Worm (Caenorhabditis elegans) whole organism, late embryonic: ENCODE data around the gene islo-1.

Experiments used
- F13H6.1 ChIP-seq: sonication (generic microtip); optimal IDR thresholded peaks from 2 replicates; lab custom pipeline; 2016; ENCODE audit warnings: missing genetic modification characterization, missing compliant biosample characterization
- ahr-1 ChIP-seq: sonication (generic microtip); optimal IDR thresholded peaks from 2 replicates; lab custom pipeline; 2016; ENCODE audit warnings: missing genetic modification characterization, missing compliant biosample characterization
- ama-1 ChIP-seq: fragments of 150-350 bp; optimal IDR thresholded peaks from 2 replicates; lab custom pipeline; 2014
- ceh-14 ChIP-seq: sonication (generic microtip); optimal IDR thresholded peaks from 2 replicates; lab custom pipeline; 2016; ENCODE audit warnings: missing genotype, missing genetic modification characterization, missing compliant biosample characterization
- ceh-45 ChIP-seq: fragments of 200-800 bp; sonication (Bioruptor generic); IDR thresholded peaks from 2 replicates; pipeline ENCODE4 v1.3.6; 2022; ENCODE audit warnings: missing genetic modification reagents, missing genetic modification characterization, missing compliant biosample characterization
- hlh-30 ChIP-seq: sonication (generic microtip); optimal IDR thresholded peaks from 2 replicates; lab custom pipeline; 2017; ENCODE audit warnings: antibody characterized with exemption, missing genetic modification characterization, missing compliant biosample characterization; ENCODE audit not compliant: insufficient read depth
- hlh-8 ChIP-seq: sonication (generic microtip); optimal IDR thresholded peaks from 2 replicates; lab custom pipeline; 2016; ENCODE audit warnings: missing genotype, missing genetic modification characterization, missing compliant biosample characterization
- lin-11 ChIP-seq: fragments of 200-800 bp; sonication (Bioruptor generic); optimal IDR thresholded peaks from 2 replicates; lab custom pipeline; 2018; ENCODE audit warnings: mild to moderate bottlenecking, missing genetic modification characterization, missing compliant biosample characterization
- nfya-1 ChIP-seq: sonication (generic microtip); optimal IDR thresholded peaks from 2 replicates; lab custom pipeline; 2017; ENCODE audit warnings: missing genetic modification characterization, mild to moderate bottlenecking, missing compliant biosample characterization, antibody characterized with exemption, moderate library complexity
- nhr-11 ChIP-seq: fragments of 150-350 bp; optimal IDR thresholded peaks from 2 replicates; lab custom pipeline; 2014; ENCODE audit warnings: missing biosample characterization, missing genetic modification characterization
- pha-4 ChIP-seq: fragments of 150-350 bp; optimal IDR thresholded peaks from 2 replicates; lab custom pipeline; 2018; ENCODE audit warnings: missing biosample characterization, missing genetic modification reagents, missing genetic modification characterization
- pqm-1 ChIP-seq: sonication (generic microtip); optimal IDR thresholded peaks from 2 replicates; lab custom pipeline; 2016; ENCODE audit warnings: missing genetic modification characterization, missing compliant biosample characterization
- tbx-2 ChIP-seq: sonication (generic microtip); optimal IDR thresholded peaks from 2 replicates; lab custom pipeline; 2016; ENCODE audit warnings: missing genetic modification characterization, missing compliant biosample characterization

- no peak for TF ChIP-seq F13H6.1
- no peak for TF ChIP-seq hlh-30 (tag; lab: Kevin White, UChicago)
- TF ChIP-seq nhr-11, result no peak
- no peak for TF ChIP-seq ceh-45 (GFP tag; lab: Robert Waterston, UW)
- TF ChIP-seq ama-1, result no peak
- TF ChIP-seq ceh-14, result no peak
- TF ChIP-seq hlh-8 (tag; lab: Kevin White, UChicago), result no peak
- no peak for TF ChIP-seq pqm-1 (tag; lab: Kevin White, UChicago)
- TF ChIP-seq pha-4, result no peak
- TF ChIP-seq ahr-1 (tag; lab: Kevin White, UChicago), result no peak
- TF ChIP-seq tbx-2 (tag; lab: Kevin White, UChicago), result no peak
- no peak for TF ChIP-seq lin-11 (tag; lab: Kevin White, UChicago)
- TF ChIP-seq nfya-1 (tag; lab: Kevin White, UChicago), result no peak
Observed at ce11 chrIV:8171376-8171775, 35.2 kb downstream of the islo-1 start.
